Fruit fly (Drosophila melanogaster) whole organism, embryonic: ENCODE results near the gene CG42876.
A peak's percentile ranks its signal among the peaks of the same experiment; 100 is the strongest.

Source experiments
- Antp ChIP-seq: fragments of 200-800 bp; sonication (Bioruptor generic); optimal IDR thresholded peaks from 3 replicates; lab custom pipeline; 2016; ENCODE audit warnings: missing biosample characterization, missing genetic modification characterization
- Asciz ChIP-seq: fragments of 200-800 bp; sonication (Bioruptor generic); optimal IDR thresholded peaks from 2 replicates; lab custom pipeline; 2017; ENCODE audit warnings: missing biosample characterization, mild to moderate bottlenecking, missing genetic modification characterization, missing genetic modification reagents
- CG10565 ChIP-seq: fragments of 200-800 bp; sonication (Bioruptor generic); optimal IDR thresholded peaks from 3 replicates; lab custom pipeline; 2016; ENCODE audit warnings: missing biosample characterization, mild to moderate bottlenecking, missing genetic modification characterization
- CG11504 ChIP-seq: fragments of 200-800 bp; sonication (Bioruptor generic); optimal IDR thresholded peaks from 3 replicates; lab custom pipeline; 2019; ENCODE audit warnings: missing biosample characterization, mild to moderate bottlenecking, missing genetic modification characterization, moderate library complexity
- CG11560 ChIP-seq: fragments of 200-800 bp; sonication (Bioruptor generic); IDR thresholded peaks from 3 replicates; pipeline ENCODE4 v1.3.6; 2022; ENCODE audit warnings: missing biosample characterization, missing genetic modification characterization
- CG11696 ChIP-seq: fragments of 200-800 bp; sonication (Bioruptor generic); IDR thresholded peaks from 2 replicates; pipeline ENCODE4 v1.3.6; 2022; ENCODE audit warnings: missing biosample characterization, missing genetic modification characterization
- CG14441 ChIP-seq: fragments of 200-800 bp; sonication (Bioruptor generic); IDR thresholded peaks from 2 replicates; pipeline ENCODE4 v1.3.6; 2022; ENCODE audit warnings: missing biosample characterization, missing genetic modification characterization
- CG15514 ChIP-seq: fragments of 200-800 bp; sonication (Bioruptor generic); optimal IDR thresholded peaks from 3 replicates; lab custom pipeline; 2017; ENCODE audit warnings: missing biosample characterization, missing genetic modification characterization, mild to moderate bottlenecking, moderate library complexity, missing genetic modification reagents
- CG18011 ChIP-seq: fragments of 200-800 bp; sonication (Bioruptor generic); optimal IDR thresholded peaks from 2 replicates; lab custom pipeline; 2017; ENCODE audit warnings: missing biosample characterization, missing genetic modification characterization, mild to moderate bottlenecking, moderate library complexity, missing genotype
- CG30403 ChIP-seq: fragments of 200-800 bp; sonication (Bioruptor generic); optimal IDR thresholded peaks from 3 replicates; lab custom pipeline; 2016; ENCODE audit warnings: missing biosample characterization, missing genetic modification characterization
- CG31224 ChIP-seq: fragments of 200-800 bp; sonication (Bioruptor generic); IDR thresholded peaks from 2 replicates; pipeline ENCODE4 v1.3.6; 2022; ENCODE audit warnings: missing biosample characterization, missing genetic modification characterization
- CG31388 ChIP-seq: fragments of 200-800 bp; sonication (Bioruptor generic); optimal IDR thresholded peaks from 2 replicates; lab custom pipeline; 2016; ENCODE audit warnings: missing biosample characterization, missing genetic modification characterization
- CG34422 ChIP-seq: fragments of 200-800 bp; sonication (Bioruptor generic); IDR thresholded peaks from 3 replicates; pipeline ENCODE4 v1.3.6; 2022; ENCODE audit warnings: missing biosample characterization, missing genetic modification characterization
- CG7963 ChIP-seq: fragments of 200-800 bp; sonication (Bioruptor generic); IDR thresholded peaks from 3 replicates; pipeline ENCODE4 v1.3.6; 2022; ENCODE audit warnings: missing biosample characterization, missing genetic modification characterization; ENCODE audit not compliant: partially characterized antibody
- CG8388 ChIP-seq: fragments of 200-800 bp; sonication (Bioruptor generic); optimal IDR thresholded peaks from 2 replicates; lab custom pipeline; 2019; ENCODE audit warnings: missing biosample characterization, mild to moderate bottlenecking, missing genetic modification characterization, moderate library complexity
- CG9215 ChIP-seq: fragments of 200-800 bp; sonication (Bioruptor generic); IDR thresholded peaks from 2 replicates; pipeline ENCODE4 v1.3.6; 2022; ENCODE audit warnings: missing biosample characterization, missing genetic modification characterization
- Camta ChIP-seq: fragments of 200-800 bp; sonication (Bioruptor generic); optimal IDR thresholded peaks from 2 replicates; lab custom pipeline; 2016; ENCODE audit warnings: missing biosample characterization, missing genetic modification characterization
- Dad ChIP-seq: fragments of 200-800 bp; sonication (Bioruptor generic); optimal IDR thresholded peaks from 3 replicates; lab custom pipeline; 2016; ENCODE audit warnings: missing biosample characterization, missing genetic modification characterization
- Dp ChIP-seq: fragments of 200-800 bp; sonication (Bioruptor generic); optimal IDR thresholded peaks from 2 replicates; lab custom pipeline; 2018; ENCODE audit warnings: missing biosample characterization, mild to moderate bottlenecking, missing genetic modification characterization, moderate library complexity
- E2f1 ChIP-seq: fragments of 200-800 bp; sonication (Bioruptor generic); IDR thresholded peaks from 2 replicates; pipeline ENCODE4 v1.3.6; 2022; ENCODE audit warnings: missing biosample characterization, missing genetic modification characterization
- Elba2 ChIP-seq: fragments of 200-800 bp; sonication (Bioruptor generic); optimal IDR thresholded peaks from 3 replicates; lab custom pipeline; 2016; ENCODE audit warnings: missing biosample characterization, missing genetic modification characterization
- Ets65A ChIP-seq: fragments of 200-800 bp; sonication (Bioruptor generic); peaks from one replicate; lab custom pipeline; 2016; ENCODE audit warnings: missing biosample characterization, missing genetic modification characterization
- Hr39 ChIP-seq: fragments of >200 bp; optimal IDR thresholded peaks from 2 replicates; lab custom pipeline; 2017
- Lpt ChIP-seq: fragments of >200 bp; optimal IDR thresholded peaks from 2 replicates; lab custom pipeline; 2018; ENCODE audit warnings: missing biosample characterization, missing genetic modification characterization
- MTF-1 ChIP-seq: fragments of 200-800 bp; sonication (Bioruptor generic); optimal IDR thresholded peaks from 2 replicates; lab custom pipeline; 2018; ENCODE audit warnings: missing biosample characterization, mild to moderate bottlenecking, missing genetic modification characterization, borderline replicate concordance
- Meics ChIP-seq: fragments of 200-800 bp; sonication (Bioruptor generic); optimal IDR thresholded peaks from 2 replicates; lab custom pipeline; 2017; ENCODE audit warnings: missing biosample characterization, mild to moderate bottlenecking, missing genetic modification characterization
- PHDP ChIP-seq: fragments of 200-800 bp; sonication (Bioruptor generic); optimal IDR thresholded peaks from 3 replicates; lab custom pipeline; 2018; ENCODE audit warnings: missing biosample characterization, mild to moderate bottlenecking, missing genetic modification characterization, moderate library complexity
- Sry-δ ChIP-seq: fragments of 200-800 bp; sonication (Bioruptor generic); optimal IDR thresholded peaks from 2 replicates; lab custom pipeline; 2016; ENCODE audit warnings: missing biosample characterization, missing genetic modification characterization
- ase ChIP-seq: fragments of 200-800 bp; sonication (Bioruptor generic); IDR thresholded peaks from 3 replicates; pipeline ENCODE4 v1.3.6; 2022; ENCODE audit warnings: missing biosample characterization, missing genetic modification characterization
- ash1 ChIP-seq: fragments of 200-800 bp; sonication (Bioruptor generic); optimal IDR thresholded peaks from 2 replicates; lab custom pipeline; 2018; ENCODE audit warnings: missing biosample characterization, mild to moderate bottlenecking, missing genetic modification characterization
- bbx ChIP-seq: fragments of 200-800 bp; sonication (Bioruptor generic); IDR thresholded peaks from 2 replicates; pipeline ENCODE4 v1.3.6; 2022; ENCODE audit warnings: missing biosample characterization, missing genetic modification characterization; ENCODE audit not compliant: partially characterized antibody
- bcd ChIP-seq: fragments of 200-800 bp; sonication (Bioruptor generic); optimal IDR thresholded peaks from 2 replicates; lab custom pipeline; 2017; ENCODE audit warnings: missing biosample characterization, mild to moderate bottlenecking, missing genetic modification characterization
- bigmax ChIP-seq: fragments of 200-800 bp; sonication (Bioruptor generic); optimal IDR thresholded peaks from 2 replicates; lab custom pipeline; 2018; ENCODE audit warnings: missing biosample characterization, mild to moderate bottlenecking, missing genetic modification characterization
- bowl ChIP-seq: fragments of 200-800 bp; sonication (Bioruptor generic); IDR thresholded peaks from 2 replicates; pipeline ENCODE4 v1.3.6; 2022; ENCODE audit warnings: missing biosample characterization, missing genetic modification characterization
- br ChIP-seq: fragments of >200 bp; optimal IDR thresholded peaks from 2 replicates; lab custom pipeline; 2017
- chinmo ChIP-seq: fragments of 200-800 bp; sonication (Bioruptor generic); IDR thresholded peaks from 4 replicates; pipeline ENCODE4 v1.3.6; 2022; ENCODE audit warnings: missing biosample characterization, missing genetic modification characterization; ENCODE audit not compliant: partially characterized antibody
- da ChIP-seq: fragments of 200-800 bp; sonication (Bioruptor generic); optimal IDR thresholded peaks from 2 replicates; lab custom pipeline; 2016; ENCODE audit warnings: missing biosample characterization, missing genetic modification characterization
- dysf ChIP-seq: fragments of 200-800 bp; sonication (Bioruptor generic); IDR thresholded peaks from 3 replicates; pipeline ENCODE4 v1.3.6; 2022; ENCODE audit warnings: missing biosample characterization, missing genetic modification characterization
- gcm2 ChIP-seq: fragments of 200-800 bp; sonication (Bioruptor generic); optimal IDR thresholded peaks from 2 replicates; lab custom pipeline; 2016; ENCODE audit warnings: missing biosample characterization, missing genetic modification characterization
- gfzf ChIP-seq: fragments of 200-800 bp; sonication (Bioruptor generic); optimal IDR thresholded peaks from 2 replicates; lab custom pipeline; 2016; ENCODE audit warnings: missing biosample characterization, mild to moderate bottlenecking, missing genetic modification characterization, moderate library complexity
- jigr1 ChIP-seq: fragments of 200-800 bp; sonication (Bioruptor generic); IDR thresholded peaks from 3 replicates; pipeline ENCODE4 v1.3.6; 2022; ENCODE audit warnings: missing biosample characterization, missing genetic modification characterization
- kah ChIP-seq: fragments of 200-800 bp; sonication (Bioruptor generic); optimal IDR thresholded peaks from 2 replicates; lab custom pipeline; 2018; ENCODE audit warnings: missing biosample characterization, mild to moderate bottlenecking, missing genetic modification characterization
- mirr ChIP-seq: fragments of 200-800 bp; sonication (Bioruptor generic); optimal IDR thresholded peaks from 3 replicates; lab custom pipeline; 2018; ENCODE audit warnings: missing biosample characterization, mild to moderate bottlenecking, missing genetic modification characterization
- mld ChIP-seq: fragments of 200-800 bp; sonication (Bioruptor generic); IDR thresholded peaks from 3 replicates; pipeline ENCODE4 v1.3.6; 2022; ENCODE audit warnings: missing biosample characterization, missing genetic modification characterization; ENCODE audit not compliant: partially characterized antibody
- nau ChIP-seq: fragments of 200-800 bp; sonication (Bioruptor generic); optimal IDR thresholded peaks from 3 replicates; lab custom pipeline; 2017; ENCODE audit warnings: missing biosample characterization, mild to moderate bottlenecking, missing genetic modification characterization, missing genetic modification reagents
- psq ChIP-seq: fragments of 200-800 bp; sonication (Bioruptor generic); optimal IDR thresholded peaks from 2 replicates; lab custom pipeline; 2017; ENCODE audit warnings: missing biosample characterization, missing genetic modification characterization
- pum ChIP-seq: fragments of 200-800 bp; sonication (Bioruptor generic); optimal IDR thresholded peaks from 2 replicates; lab custom pipeline; 2016; ENCODE audit warnings: missing biosample characterization, missing genetic modification characterization
- repo ChIP-seq: fragments of 200-800 bp; sonication (Bioruptor generic); optimal IDR thresholded peaks from 2 replicates; lab custom pipeline; 2016; ENCODE audit warnings: missing biosample characterization, missing genetic modification characterization
- row ChIP-seq: fragments of 200-800 bp; sonication (Bioruptor generic); IDR thresholded peaks from 3 replicates; pipeline ENCODE4 v1.3.6; 2022; ENCODE audit warnings: missing biosample characterization, missing genetic modification characterization
- tup ChIP-seq: fragments of 200-800 bp; sonication (Bioruptor generic); optimal IDR thresholded peaks from 2 replicates; lab custom pipeline; 2016; ENCODE audit warnings: missing biosample characterization, mild to moderate bottlenecking, missing genetic modification characterization, moderate library complexity
- vnd ChIP-seq: fragments of 200-800 bp; sonication (Bioruptor generic); IDR thresholded peaks from 3 replicates; pipeline ENCODE4 v1.3.6; 2022; ENCODE audit warnings: missing biosample characterization, missing genetic modification characterization; ENCODE audit not compliant: partially characterized antibody
- vvl ChIP-seq: fragments of 200-800 bp; sonication (Bioruptor generic); IDR thresholded peaks from 2 replicates; pipeline ENCODE4 v1.3.6; 2022; ENCODE audit warnings: missing biosample characterization, missing genetic modification characterization

Gene CG42876

dm6 chr2L:15770978-15771377 is 41.0 kb downstream of the CG42876 start, which contains the start of gene Ku80 (continued):
- TF ChIP-seq Antp (GFP tag; lab: Kevin White, UChicago), result no peak
- no peak for TF ChIP-seq CG34422 (GFP tag; lab: Robert Waterston, UW)
- no peak for TF ChIP-seq da
- TF ChIP-seq br, result no peak
- no peak for TF ChIP-seq bcd (GFP tag; lab: Kevin White, UChicago)
- TF ChIP-seq CG9215, result no peak
- TF ChIP-seq MTF-1 (GFP tag; lab: Kevin White, UChicago), result no peak
- TF ChIP-seq CG11560 (tag; lab: Robert Waterston, UW), result no peak
- TF ChIP-seq mld (GFP tag; lab: Robert Waterston, UW), result peak; percentile 54; the same call in 1 of the 3 replicates
- TF ChIP-seq CG15514, result no peak
- no peak for TF ChIP-seq kah (GFP tag; lab: Kevin White, UChicago)
- TF ChIP-seq gfzf (GFP tag; lab: Kevin White, UChicago), result peak; percentile 74
- no peak for TF ChIP-seq repo (GFP tag; lab: Kevin White, UChicago)
- TF ChIP-seq chinmo (GFP tag; lab: Robert Waterston, UW), result peak; percentile 66; the same call in 1 of the 4 replicates
- TF ChIP-seq CG31224 (GFP tag; lab: Robert Waterston, UW), result no peak
- TF ChIP-seq mirr (GFP tag; lab: Kevin White, UChicago), result no peak
- peak; percentile 82 for TF ChIP-seq bbx (GFP tag; lab: Robert Waterston, UW)
- no peak for TF ChIP-seq nau (GFP tag; lab: Kevin White, UChicago)
- no peak for TF ChIP-seq ash1 (GFP tag; lab: Kevin White, UChicago)
- TF ChIP-seq CG7963 (GFP tag; lab: Robert Waterston, UW), result peak; percentile 79
- no peak for TF ChIP-seq dysf (GFP tag; lab: Robert Waterston, UW)
- no peak for TF ChIP-seq CG10565 (GFP tag; lab: Kevin White, UChicago)
- no peak for TF ChIP-seq CG14441 (GFP tag; lab: Robert Waterston, UW)
- TF ChIP-seq CG11696, result no peak
- TF ChIP-seq vvl (GFP tag; lab: Robert Waterston, UW), result no peak
- TF ChIP-seq CG8388 (GFP tag; lab: Kevin White, UChicago), result no peak
- no peak for TF ChIP-seq Asciz (GFP tag; lab: Kevin White, UChicago)
- TF ChIP-seq Meics, result no peak
- no peak for TF ChIP-seq psq
- TF ChIP-seq gcm2 (GFP tag; lab: Kevin White, UChicago), result no peak
- no peak for TF ChIP-seq CG30403 (GFP tag; lab: Kevin White, UChicago)
- no peak for TF ChIP-seq Elba2 (GFP tag; lab: Kevin White, UChicago)
- TF ChIP-seq CG11504, result no peak
- TF ChIP-seq ase (GFP tag; lab: Robert Waterston, UW), result no peak
- no peak for TF ChIP-seq bowl (GFP tag; lab: Robert Waterston, UW)
- no peak for TF ChIP-seq pum (GFP tag; lab: Kevin White, UChicago)
- TF ChIP-seq row, result no peak
- no peak for TF ChIP-seq CG31388 (GFP tag; lab: Kevin White, UChicago)
- no peak for TF ChIP-seq bigmax
- peak; percentile 67 for TF ChIP-seq Sry-δ (GFP tag; lab: Kevin White, UChicago)
- no peak for TF ChIP-seq tup (GFP tag; lab: Kevin White, UChicago)
- no peak for TF ChIP-seq Lpt
- TF ChIP-seq Dp (GFP tag; lab: Kevin White, UChicago), result peak; percentile 72
- no peak for TF ChIP-seq PHDP
- TF ChIP-seq CG18011 (GFP tag; lab: Kevin White, UChicago), result no peak
- TF ChIP-seq E2f1 (GFP tag; lab: Robert Waterston, UW), result no peak
- TF ChIP-seq vnd (GFP tag; lab: Robert Waterston, UW), result peak; percentile 70; the same call in 2 of the 3 replicates
- TF ChIP-seq Hr39 (lab: Kevin White, UChicago), result no peak
- TF ChIP-seq Dad (GFP tag; lab: Kevin White, UChicago), result no peak
- no peak for TF ChIP-seq jigr1
- no peak for TF ChIP-seq Camta (GFP tag; lab: Kevin White, UChicago)
- TF ChIP-seq Ets65A (GFP tag; lab: Kevin White, UChicago), result peak; percentile 78
